Worm (Caenorhabditis elegans) whole organism, young adult: ENCODE measurements around the gene C14A4.7.

Source experiments
- B0035.1 ChIP-seq: sonication (generic microtip); optimal IDR thresholded peaks from 2 replicates; lab custom pipeline; 2016; ENCODE audit warnings: missing genetic modification characterization, mild to moderate bottlenecking, missing compliant biosample characterization, missing genotype, missing genetic modification reagents
- C17E4.6 ChIP-seq: fragments of 200-800 bp; sonication (Bioruptor generic); IDR thresholded peaks from 2 replicates; pipeline ENCODE4 v1.3.6; 2022; ENCODE audit warnings: missing genetic modification reagents, missing genetic modification characterization, missing compliant biosample characterization
- D2030.7 ChIP-seq: fragments of 200-800 bp; sonication (Bioruptor generic); IDR thresholded peaks from 2 replicates; pipeline ENCODE4 v1.3.6; 2022; ENCODE audit warnings: missing genetic modification reagents, missing genetic modification characterization, missing compliant biosample characterization
- F23B12.7 ChIP-seq: sonication (generic microtip); optimal IDR thresholded peaks from 2 replicates; lab custom pipeline; 2017; ENCODE audit warnings: missing genetic modification characterization, mild to moderate bottlenecking, missing compliant biosample characterization, antibody characterized with exemption, moderate library complexity; ENCODE audit not compliant: insufficient read depth
- F49E8.2 ChIP-seq: sonication (generic microtip); optimal IDR thresholded peaks from 3 replicates; lab custom pipeline; 2017; ENCODE audit warnings: missing genetic modification characterization, mild to moderate bottlenecking, missing compliant biosample characterization, antibody characterized with exemption, moderate library complexity; ENCODE audit not compliant: insufficient read depth
- F52B5.7 ChIP-seq: sonication (generic microtip); optimal IDR thresholded peaks from 2 replicates; lab custom pipeline; 2016; ENCODE audit warnings: mild to moderate bottlenecking, missing genetic modification characterization, missing compliant biosample characterization
- F57C9.4 ChIP-seq: sonication (generic microtip); optimal IDR thresholded peaks from 2 replicates; lab custom pipeline; 2017; ENCODE audit warnings: mild to moderate bottlenecking, missing genetic modification characterization, missing compliant biosample characterization
- T07F8.4 ChIP-seq: sonication (generic microtip); optimal IDR thresholded peaks from 2 replicates; lab custom pipeline; 2016; ENCODE audit warnings: mild to moderate bottlenecking, missing genetic modification characterization, moderate library complexity, missing compliant biosample characterization
- Y53F4B.3 ChIP-seq: fragments of 200-800 bp; sonication (Bioruptor generic); IDR thresholded peaks from 2 replicates; pipeline ENCODE4 v1.3.6; 2022; ENCODE audit warnings: missing genetic modification reagents, missing genetic modification characterization, missing compliant biosample characterization
- Y67H2A.10 ChIP-seq: fragments of 200-800 bp; sonication (Bioruptor generic); conservative IDR thresholded peaks from 2 replicates; pipeline ENCODE4 v1.3.6; 2022; ENCODE audit warnings: missing genetic modification reagents, missing genetic modification characterization, missing compliant biosample characterization
- Y79H2A.3 ChIP-seq: fragments of 200-800 bp; sonication (Bioruptor generic); conservative IDR thresholded peaks from 2 replicates; pipeline ENCODE4 v1.3.6; 2022; ENCODE audit warnings: missing genetic modification reagents, missing genetic modification characterization, missing compliant biosample characterization
- aptf-2 ChIP-seq: fragments of 200-800 bp; sonication (Bioruptor generic); conservative IDR thresholded peaks from 2 replicates; pipeline ENCODE4 v1.3.6; 2022; ENCODE audit warnings: missing genetic modification reagents, missing genetic modification characterization, missing compliant biosample characterization
- bed-1 ChIP-seq: fragments of 200-800 bp; sonication (Bioruptor generic); IDR thresholded peaks from 2 replicates; pipeline ENCODE4 v1.3.6; 2022; ENCODE audit warnings: missing genetic modification reagents, missing genetic modification characterization, missing compliant biosample characterization
- bed-2 ChIP-seq: fragments of 200-800 bp; sonication (Bioruptor generic); IDR thresholded peaks from 2 replicates; pipeline ENCODE4 v1.3.6; 2022; ENCODE audit warnings: missing genetic modification reagents, missing genetic modification characterization, missing compliant biosample characterization
- ccch-3 ChIP-seq: fragments of 200-800 bp; sonication (Bioruptor generic); optimal IDR thresholded peaks from 2 replicates; lab custom pipeline; 2018; ENCODE audit warnings: mild to moderate bottlenecking, missing genetic modification characterization, missing compliant biosample characterization
- cebp-1 ChIP-seq, 2 experiments: fragments of 200-800 bp in 1 of 2; sonication (Bioruptor generic) in 1 of 2; sonication (generic microtip) in 1 of 2; IDR thresholded peaks in 1 of 2; optimal IDR thresholded peaks in 1 of 2; 2 replicates each; pipeline versions ENCODE4 v1.3.6 to Lab custom; 2017 to 2022; ENCODE audit warnings: missing compliant biosample characterization in 2 of 2, missing genetic modification characterization in 2 of 2, mild to moderate bottlenecking in 1 of 2, missing genetic modification reagents in 1 of 2, moderate library complexity in 1 of 2
- cebp-2 ChIP-seq: fragments of 200-800 bp; sonication (Bioruptor generic); IDR thresholded peaks from 2 replicates; pipeline ENCODE4 v1.3.6; 2022; ENCODE audit warnings: missing genetic modification characterization, missing compliant biosample characterization
- ceh-27 ChIP-seq: fragments of 200-800 bp; sonication (Bioruptor generic); optimal IDR thresholded peaks from 2 replicates; lab custom pipeline; 2018; ENCODE audit warnings: mild to moderate bottlenecking, missing genetic modification characterization, moderate library complexity, missing compliant biosample characterization
- ceh-58 ChIP-seq: fragments of 200-800 bp; sonication (Bioruptor generic); IDR thresholded peaks from 2 replicates; pipeline ENCODE4 v1.3.6; 2022; ENCODE audit warnings: missing genetic modification characterization, missing compliant biosample characterization
- die-1 ChIP-seq: sonication (generic microtip); optimal IDR thresholded peaks from 2 replicates; lab custom pipeline; 2016; ENCODE audit warnings: missing genotype, mild to moderate bottlenecking, missing genetic modification characterization, missing compliant biosample characterization
- dpl-1 ChIP-seq: fragments of 150-350 bp; optimal IDR thresholded peaks from 2 replicates; lab custom pipeline; 2014; ENCODE audit warnings: missing biosample characterization, missing genetic modification reagents, missing genetic modification characterization
- efl-1 ChIP-seq: fragments of 150-350 bp; optimal IDR thresholded peaks from 2 replicates; lab custom pipeline; 2014; ENCODE audit warnings: missing biosample characterization, missing genetic modification reagents, missing genetic modification characterization
- egl-18 ChIP-seq: fragments of 200-800 bp; sonication (Bioruptor generic); IDR thresholded peaks from 2 replicates; pipeline ENCODE4 v1.3.6; 2022; ENCODE audit warnings: missing genetic modification reagents, missing genetic modification characterization, missing compliant biosample characterization
- egl-44 ChIP-seq: fragments of 200-800 bp; sonication (Bioruptor generic); IDR thresholded peaks from 2 replicates; pipeline ENCODE4 v1.3.6; 2022; ENCODE audit warnings: missing genetic modification reagents, missing genetic modification characterization, missing compliant biosample characterization
- fkh-3 ChIP-seq: sonication (generic microtip); optimal IDR thresholded peaks from 2 replicates; lab custom pipeline; 2016; ENCODE audit warnings: mild to moderate bottlenecking, missing genetic modification characterization, missing compliant biosample characterization
- gei-17 ChIP-seq: fragments of 200-800 bp; sonication (Bioruptor generic); optimal IDR thresholded peaks from 2 replicates; lab custom pipeline; 2018; ENCODE audit warnings: mild to moderate bottlenecking, missing genetic modification characterization, missing compliant biosample characterization
- hlh-12 ChIP-seq: sonication (generic microtip); optimal IDR thresholded peaks from 2 replicates; lab custom pipeline; 2016; ENCODE audit warnings: missing genetic modification characterization, missing compliant biosample characterization
- hmg-1.2 ChIP-seq: fragments of 200-800 bp; sonication (Bioruptor generic); IDR thresholded peaks from 2 replicates; pipeline ENCODE4 v1.3.6; 2022; ENCODE audit warnings: missing genetic modification reagents, missing genetic modification characterization, missing compliant biosample characterization
- lin-35 ChIP-seq, 3 experiments: fragments of 150-350 bp in 2 of 3; sonication (generic microtip) in 1 of 3; optimal IDR thresholded peaks; 2 replicates each; lab custom pipeline; 2014 to 2018; ENCODE audit warnings: missing biosample characterization in 3 of 3, missing genetic modification characterization in 3 of 3, missing genetic modification reagents in 3 of 3
- lin-40 ChIP-seq: sonication (generic microtip); optimal IDR thresholded peaks from 2 replicates; lab custom pipeline; 2016; ENCODE audit warnings: missing genetic modification characterization, mild to moderate bottlenecking, missing compliant biosample characterization, missing genotype, missing genetic modification reagents
- lin-54 ChIP-seq: fragments of 200-800 bp; sonication (Bioruptor generic); optimal IDR thresholded peaks from 2 replicates; lab custom pipeline; 2018; ENCODE audit warnings: mild to moderate bottlenecking, missing genetic modification characterization, missing compliant biosample characterization
- lir-1 ChIP-seq: fragments of 200-800 bp; sonication (Bioruptor generic); conservative IDR thresholded peaks from 2 replicates; pipeline ENCODE4 v1.3.6; 2022; ENCODE audit warnings: missing genetic modification reagents, missing genetic modification characterization, missing compliant biosample characterization
- lsl-1 ChIP-seq: fragments of 200-800 bp; sonication (Bioruptor generic); optimal IDR thresholded peaks from 2 replicates; lab custom pipeline; 2018; ENCODE audit warnings: mild to moderate bottlenecking, missing genetic modification characterization, moderate library complexity, missing compliant biosample characterization
- madf-10 ChIP-seq: sonication (generic microtip); optimal IDR thresholded peaks from 2 replicates; lab custom pipeline; 2016; ENCODE audit warnings: mild to moderate bottlenecking, missing genetic modification characterization, missing compliant biosample characterization
- madf-3 ChIP-seq: fragments of 200-800 bp; sonication (Bioruptor generic); IDR thresholded peaks from 2 replicates; pipeline ENCODE4 v1.3.6; 2022; ENCODE audit warnings: missing genetic modification reagents, missing genetic modification characterization, missing compliant biosample characterization
- mel-28 ChIP-seq: sonication (generic microtip); optimal IDR thresholded peaks from 2 replicates; lab custom pipeline; 2016; ENCODE audit warnings: borderline replicate concordance, mild to moderate bottlenecking, missing genetic modification characterization, missing compliant biosample characterization
- nfya-1 ChIP-seq: sonication (generic microtip); optimal IDR thresholded peaks from 2 replicates; lab custom pipeline; 2017; ENCODE audit warnings: antibody characterized with exemption, missing compliant biosample characterization, missing genetic modification characterization, borderline replicate concordance; ENCODE audit not compliant: insufficient read depth
- nfya-2 ChIP-seq: fragments of 200-800 bp; sonication (Bioruptor generic); IDR thresholded peaks from 2 replicates; pipeline ENCODE4 v1.3.6; 2022; ENCODE audit warnings: missing genetic modification reagents, missing genetic modification characterization, missing compliant biosample characterization
- nhr-27 ChIP-seq: fragments of 200-800 bp; sonication (Bioruptor generic); optimal IDR thresholded peaks from 2 replicates; lab custom pipeline; 2018; ENCODE audit warnings: mild to moderate bottlenecking, missing genetic modification characterization, moderate library complexity, missing compliant biosample characterization
- rcor-1 ChIP-seq: fragments of 200-800 bp; sonication (Bioruptor generic); IDR thresholded peaks from 2 replicates; pipeline ENCODE4 v1.3.6; 2022; ENCODE audit warnings: missing genetic modification reagents, missing genetic modification characterization, missing compliant biosample characterization
- snpc-1.1 ChIP-seq: sonication (generic microtip); optimal IDR thresholded peaks from 2 replicates; lab custom pipeline; 2017; ENCODE audit warnings: missing genetic modification characterization, mild to moderate bottlenecking, missing compliant biosample characterization, antibody characterized with exemption, moderate library complexity, missing genotype, missing genetic modification reagents; ENCODE audit not compliant: insufficient read depth
- sptf-2 ChIP-seq: fragments of 200-800 bp; sonication (Bioruptor generic); optimal IDR thresholded peaks from 2 replicates; lab custom pipeline; 2018; ENCODE audit warnings: mild to moderate bottlenecking, missing genetic modification characterization, missing compliant biosample characterization
- tbp1 ChIP-seq: fragments of 200-800 bp; sonication (Bioruptor generic); optimal IDR thresholded peaks from 2 replicates; lab custom pipeline; 2018; ENCODE audit warnings: mild to moderate bottlenecking, missing genetic modification characterization, missing compliant biosample characterization
- tlf-1 ChIP-seq: fragments of 200-800 bp; sonication (Bioruptor generic); optimal IDR thresholded peaks from 2 replicates; lab custom pipeline; 2018; ENCODE audit warnings: mild to moderate bottlenecking, missing genetic modification characterization, missing compliant biosample characterization
- zim-3 ChIP-seq: sonication (generic microtip); optimal IDR thresholded peaks from 2 replicates; lab custom pipeline; 2017; ENCODE audit warnings: mild to moderate bottlenecking, missing genetic modification characterization, moderate library complexity, missing compliant biosample characterization
- ztf-18 ChIP-seq: sonication (generic microtip); optimal IDR thresholded peaks from 2 replicates; lab custom pipeline; 2016; ENCODE audit warnings: missing genotype, mild to moderate bottlenecking, missing genetic modification characterization, missing compliant biosample characterization
- ztf-28 ChIP-seq: fragments of 200-800 bp; sonication (Bioruptor generic); IDR thresholded peaks from 2 replicates; pipeline ENCODE4 v1.3.6; 2022; ENCODE audit warnings: missing genetic modification reagents, missing genetic modification characterization, missing compliant biosample characterization

Gene C14A4.7

ce11 chrII:10559671-10560184 is 36.6 kb downstream of the C14A4.7 start (continued):
- TF ChIP-seq ccch-3 (GFP tag; lab: Kevin White, UChicago) (no peak), egl-44 (GFP tag; lab: Robert Waterston, UW) (no peak), tbp1 (GFP tag; lab: Kevin White, UChicago) (peak; percentile 9), D2030.7 (no peak), madf-10 (tag; lab: Kevin White, UChicago) (no peak), hlh-12 (tag; lab: Kevin White, UChicago) (no peak), ceh-58 (GFP tag; lab: Robert Waterston, UW) (no peak), nhr-27 (tag; lab: Kevin White, UChicago) (no peak), nfya-2 (no peak), egl-18 (GFP tag; lab: Robert Waterston, UW) (no peak), aptf-2 (GFP tag; lab: Robert Waterston, UW) (no peak), nfya-1 (tag; lab: Kevin White, UChicago) (no peak), bed-2 (no peak), bed-1 (no peak), lir-1 (no peak), madf-3 (peak; percentile 69; the same call in 1 of the 2 replicates), hmg-1.2 (no peak), F23B12.7 (tag; lab: Kevin White, UChicago) (no peak), dpl-1 (GFP tag; lab: Kevin White, UChicago) (no peak), lsl-1 (GFP tag; lab: Kevin White, UChicago) (peak; percentile 36), Y67H2A.10 (GFP tag; lab: Robert Waterston, UW) (no peak), sptf-2 (GFP tag; lab: Kevin White, UChicago) (no peak), Y53F4B.3 (GFP tag; lab: Robert Waterston, UW) (no peak), ztf-28 (no peak), F57C9.4 (tag; lab: Kevin White, UChicago) (no peak), gei-17 (GFP tag; lab: Kevin White, UChicago) (no peak), zim-3 (tag; lab: Kevin White, UChicago) (peak; percentile 62), T07F8.4 (tag; lab: Kevin White, UChicago) (no peak), fkh-3 (tag; lab: Kevin White, UChicago) (no peak), lin-54 (GFP tag; lab: Kevin White, UChicago) (peak; percentile 23), tlf-1 (no peak), lin-40 (tag; lab: Kevin White, UChicago) (no peak), B0035.1 (no peak), die-1 (tag; lab: Kevin White, UChicago) (peak; percentile 47), snpc-1.1 (no peak), mel-28 (tag; lab: Kevin White, UChicago) (no peak), Y79H2A.3 (0 out of 2 replicates have a peak, but pooled peaks have one; percentile 39), F49E8.2 (peak; percentile 81), cebp-1 (GFP tag; IDR thresholded peaks at IDR 0.05; lab: Robert Waterston, UW) (no peak), cebp-1 (tag; optimal IDR thresholded peaks at IDR 0.05; lab: Kevin White, UChicago) (peak; percentile 48), efl-1 (no peak), lin-35 (GFP tag; optimal IDR thresholded peaks at IDR 0.05; lab: Kevin White, UChicago) (peak in 1 of 3 experiments; percentile 41), cebp-2 (GFP tag; lab: Robert Waterston, UW) (no peak), C17E4.6 (GFP tag; lab: Robert Waterston, UW) (no peak), ceh-27 (GFP tag; lab: Kevin White, UChicago) (peak; percentile 1), rcor-1 (GFP tag; lab: Robert Waterston, UW) (0 out of 2 replicates have a peak, but pooled peaks have one; percentile 5), F52B5.7 (tag; lab: Kevin White, UChicago) (no peak), ztf-18 (tag; lab: Kevin White, UChicago) (no peak)
